Fruit fly (Drosophila melanogaster) whole organism, pupa: ENCODE measurements around the gene CG32564.

Experiments used
- CG10348 ChIP-seq: fragments of 200-800 bp; sonication (Bioruptor generic); IDR thresholded peaks from 2 replicates; pipeline ENCODE4 v1.3.6; 2022; ENCODE audit warnings: missing biosample characterization, missing genetic modification characterization
- CG12605 ChIP-seq: fragments of 200-800 bp; sonication (Bioruptor generic); IDR thresholded peaks from 2 replicates; pipeline ENCODE4 v1.3.6; 2022; ENCODE audit warnings: missing biosample characterization, missing genetic modification characterization
- CG13204 ChIP-seq: fragments of 200-800 bp; sonication (Bioruptor generic); optimal IDR thresholded peaks from 2 replicates; lab custom pipeline; 2018; ENCODE audit warnings: missing biosample characterization, mild to moderate bottlenecking, missing genetic modification characterization, moderate library complexity
- CG14655 ChIP-seq: fragments of 200-800 bp; sonication (Bioruptor generic); optimal IDR thresholded peaks from 3 replicates; lab custom pipeline; 2017; ENCODE audit warnings: mild to moderate bottlenecking, missing biosample characterization, missing genetic modification reagents, missing genetic modification characterization
- CG15710 ChIP-seq: fragments of 200-800 bp; sonication (Bioruptor generic); optimal IDR thresholded peaks from 2 replicates; lab custom pipeline; 2018; ENCODE audit warnings: missing biosample characterization, mild to moderate bottlenecking, missing genetic modification characterization, moderate library complexity
- CG17806 ChIP-seq: fragments of 200-800 bp; sonication (Bioruptor generic); optimal IDR thresholded peaks from 2 replicates; lab custom pipeline; 2018; ENCODE audit warnings: missing biosample characterization, mild to moderate bottlenecking, missing genetic modification characterization, moderate library complexity
- CG32121 ChIP-seq: fragments of 200-800 bp; sonication (Bioruptor generic); IDR thresholded peaks from 2 replicates; pipeline ENCODE4 v1.3.6; 2022; ENCODE audit warnings: missing biosample characterization, missing genetic modification characterization
- CG34367 ChIP-seq: fragments of 200-800 bp; sonication (Bioruptor generic); optimal IDR thresholded peaks from 2 replicates; lab custom pipeline; 2018; ENCODE audit warnings: missing biosample characterization, mild to moderate bottlenecking, missing genetic modification characterization
- CG4496 ChIP-seq: fragments of 200-800 bp; sonication (Bioruptor generic); IDR thresholded peaks from 3 replicates; pipeline ENCODE4 v1.3.6; 2022; ENCODE audit warnings: missing biosample characterization, missing genetic modification characterization
- CG8159 ChIP-seq: fragments of 200-800 bp; sonication (Bioruptor generic); optimal IDR thresholded peaks from 3 replicates; lab custom pipeline; 2018; ENCODE audit warnings: missing biosample characterization, mild to moderate bottlenecking, missing genetic modification characterization, moderate library complexity
- CG8301 ChIP-seq: fragments of 200-800 bp; sonication (Bioruptor generic); optimal IDR thresholded peaks from 2 replicates; lab custom pipeline; 2018; ENCODE audit warnings: missing biosample characterization, mild to moderate bottlenecking, missing genetic modification characterization
- CG9948 ChIP-seq: fragments of 200-800 bp; sonication (Bioruptor generic); optimal IDR thresholded peaks from 2 replicates; lab custom pipeline; 2018; ENCODE audit warnings: missing biosample characterization, mild to moderate bottlenecking, missing genetic modification characterization, moderate library complexity
- D1 ChIP-seq: fragments of 200-800 bp; sonication (Bioruptor generic); optimal IDR thresholded peaks from 2 replicates; lab custom pipeline; 2018; ENCODE audit warnings: missing biosample characterization, mild to moderate bottlenecking, missing genetic modification characterization, moderate library complexity
- EcR ChIP-seq: fragments of 200-800 bp; sonication (Bioruptor generic); optimal IDR thresholded peaks from 3 replicates; lab custom pipeline; 2019; ENCODE audit warnings: missing biosample characterization, missing genetic modification characterization, mild to moderate bottlenecking, moderate library complexity, missing genetic modification reagents
- Ets98B ChIP-seq: fragments of 200-800 bp; sonication (Bioruptor generic); IDR thresholded peaks from 2 replicates; pipeline ENCODE4 v1.3.6; 2022; ENCODE audit warnings: missing biosample characterization, missing genetic modification characterization
- Pif1A ChIP-seq: fragments of 200-800 bp; sonication (Bioruptor generic); optimal IDR thresholded peaks from 3 replicates; lab custom pipeline; 2016; ENCODE audit warnings: missing biosample characterization, missing genetic modification characterization
- Pif1B ChIP-seq: fragments of 200-800 bp; sonication (Bioruptor generic); optimal IDR thresholded peaks from 3 replicates; lab custom pipeline; 2016; ENCODE audit warnings: missing biosample characterization, missing genetic modification characterization
- Snoo ChIP-seq: fragments of 200-800 bp; sonication (Bioruptor generic); optimal IDR thresholded peaks from 3 replicates; lab custom pipeline; 2017; ENCODE audit warnings: missing biosample characterization, mild to moderate bottlenecking, missing genetic modification characterization, inconsistent platforms
- fd96Ca ChIP-seq: fragments of 200-800 bp; sonication (Bioruptor generic); IDR thresholded peaks from 3 replicates; pipeline ENCODE4 v1.3.6; 2022; ENCODE audit warnings: missing biosample characterization, missing genetic modification characterization
- gl ChIP-seq: fragments of 200-800 bp; sonication (Bioruptor generic); optimal IDR thresholded peaks from 2 replicates; lab custom pipeline; 2018; ENCODE audit warnings: missing biosample characterization, mild to moderate bottlenecking, missing genetic modification characterization
- rn ChIP-seq: fragments of 200-800 bp; sonication (Bioruptor generic); IDR thresholded peaks from 2 replicates; pipeline ENCODE4 v1.3.6; 2022; ENCODE audit warnings: missing biosample characterization, missing genetic modification characterization

Gene CG32564

DNA sequence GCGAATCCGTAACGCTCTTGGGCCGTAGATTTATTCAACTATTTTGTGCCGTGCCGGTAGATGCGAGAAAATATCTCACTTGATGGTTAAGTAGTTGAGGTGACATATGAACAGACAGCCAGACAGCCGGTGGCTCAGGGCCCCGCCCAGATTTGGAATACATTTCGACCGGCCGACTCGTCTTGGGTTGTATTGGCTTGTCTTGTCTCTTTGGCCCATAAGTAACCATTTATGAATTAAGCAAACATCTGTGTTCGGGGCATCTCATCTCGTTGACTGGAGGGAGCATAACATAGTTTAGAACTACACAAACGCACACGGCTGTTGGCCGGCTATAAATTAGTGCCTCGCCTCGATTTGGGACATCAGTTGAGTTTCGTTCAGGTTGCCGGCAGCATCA, at the start of gene CG32564:
Gene CG32564 (plus strand): TSS at position 362 of the 400 bp plus-strand sequence.
- no peak for TF ChIP-seq CG9948
- TF ChIP-seq EcR: no peak
- no peak for TF ChIP-seq Snoo (tag; lab: Kevin White, UChicago)
- no peak for TF ChIP-seq CG8301 (tag; lab: Kevin White, UChicago)
- TF ChIP-seq rn (GFP tag; lab: Robert Waterston, UW): no peak
- no peak for TF ChIP-seq Ets98B (GFP tag; lab: Robert Waterston, UW)
- TF ChIP-seq fd96Ca (GFP tag; lab: Robert Waterston, UW): no peak
- no peak for TF ChIP-seq CG13204 (GFP tag; lab: Kevin White, UChicago)
- no peak for TF ChIP-seq Pif1B (GFP tag; lab: Kevin White, UChicago)
- no peak for TF ChIP-seq gl
- no peak for TF ChIP-seq D1 (tag; lab: Kevin White, UChicago)

DNA sequence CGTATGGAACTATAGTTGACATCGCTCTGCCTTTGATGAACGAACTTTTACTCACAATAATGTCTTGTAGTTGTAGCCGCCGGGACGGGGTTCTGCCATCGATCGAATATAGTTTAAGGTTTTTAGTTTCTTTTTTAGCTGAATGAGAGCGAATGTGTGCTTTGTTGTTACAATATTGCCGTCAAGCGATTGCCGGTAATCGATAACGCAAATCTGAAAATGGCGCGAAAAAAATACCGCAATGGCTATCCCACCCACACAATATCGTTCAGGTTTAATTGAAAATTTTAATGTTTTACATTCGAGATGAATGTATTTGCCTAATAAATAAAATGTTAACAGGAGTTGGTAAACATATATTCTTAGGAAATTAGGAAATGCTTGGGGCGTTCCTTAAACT, 47.1 kb upstream of the CG32564 start, which contains the start of gene xmas:
Gene xmas (minus strand): TSS at position 191 of the 400 bp plus-strand sequence.
- TF ChIP-seq CG4496 (GFP tag; lab: Robert Waterston, UW) (no peak), CG15710 (tag; lab: Kevin White, UChicago) (no peak), CG34367 (no peak), CG10348 (GFP tag; lab: Robert Waterston, UW) (no peak), gl (no peak), CG8301 (tag; lab: Kevin White, UChicago) (no peak), CG14655 (no peak), CG32121 (GFP tag; lab: Robert Waterston, UW) (no peak), D1 (tag; lab: Kevin White, UChicago) (no peak), CG9948 (no peak), CG8159 (tag; lab: Kevin White, UChicago) (no peak), EcR (no peak), fd96Ca (GFP tag; lab: Robert Waterston, UW) (no peak), CG17806 (tag; lab: Kevin White, UChicago) (no peak), Ets98B (GFP tag; lab: Robert Waterston, UW) (no peak), Snoo (tag; lab: Kevin White, UChicago) (no peak), CG13204 (GFP tag; lab: Kevin White, UChicago) (no peak), Pif1A (no peak), Pif1B (GFP tag; lab: Kevin White, UChicago) (no peak), CG12605 (GFP tag; lab: Robert Waterston, UW) (no peak)

dm6 chrX:17159819-17160218, 46.4 kb upstream of the CG32564 start, which contains the start of gene baz:
Gene baz (plus strand): TSS chrX:17160006.
- TF ChIP-seq EcR (peak; percentile 15), CG8301 (tag; lab: Kevin White, UChicago) (no peak), Pif1A (no peak), Snoo (tag; lab: Kevin White, UChicago) (peak; percentile 5)
- TF ChIP-seq, all 21 proteins: peak for 2

DNA sequence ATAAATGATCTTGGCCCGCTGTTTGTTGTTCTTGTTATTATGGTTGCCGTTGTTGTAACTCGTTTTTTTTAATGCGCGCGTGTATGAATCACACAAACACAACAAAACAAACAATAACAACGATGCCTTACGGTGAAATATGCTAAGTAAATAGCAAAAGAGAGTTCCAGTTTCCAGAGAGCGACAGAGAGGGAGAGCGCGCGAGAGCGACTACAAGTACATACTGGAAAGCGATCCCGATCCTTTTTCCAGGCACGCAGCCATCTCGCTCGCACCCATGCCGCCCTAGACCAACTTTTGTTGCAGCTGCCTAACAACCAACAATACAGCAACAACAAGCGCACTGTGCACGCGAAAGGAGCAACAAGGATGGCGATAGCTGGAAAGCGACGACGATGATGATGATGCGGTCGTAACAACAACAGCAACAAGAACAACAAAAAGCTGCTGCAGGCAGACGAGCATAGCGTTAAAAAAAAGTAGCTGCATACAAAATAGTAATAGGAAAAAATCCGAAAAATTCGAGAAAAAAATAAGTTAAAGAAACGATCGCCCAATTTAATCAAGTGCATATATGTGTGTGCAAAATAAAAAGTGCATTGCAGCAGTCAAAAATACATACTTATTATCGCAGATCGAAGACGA, 45.7 kb upstream of the CG32564 start:
- TF ChIP-seq CG12605 (GFP tag; lab: Robert Waterston, UW): no peak
- peak; percentile 39 for TF ChIP-seq CG13204 (GFP tag; lab: Kevin White, UChicago)
- TF ChIP-seq CG4496 (GFP tag; lab: Robert Waterston, UW): peak; percentile 62; the same call in 2 of the 3 replicates

dm6 chrX:17162446-17163013, 43.7 kb upstream of the CG32564 start:
- TF ChIP-seq gl (no peak), Ets98B (GFP tag; lab: Robert Waterston, UW) (no peak), EcR (no peak), D1 (tag; lab: Kevin White, UChicago) (no peak), CG10348 (GFP tag; lab: Robert Waterston, UW) (no peak), CG9948 (no peak), CG17806 (tag; lab: Kevin White, UChicago) (no peak), Pif1B (GFP tag; lab: Kevin White, UChicago) (no peak), CG8159 (tag; lab: Kevin White, UChicago) (no peak), CG8301 (tag; lab: Kevin White, UChicago) (no peak), CG14655 (no peak)

dm6 chrX:17167304-17167703, 38.9 kb upstream of the CG32564 start:
- TF ChIP-seq fd96Ca (GFP tag; lab: Robert Waterston, UW): no peak
- no peak for TF ChIP-seq CG14655
- TF ChIP-seq CG10348 (GFP tag; lab: Robert Waterston, UW): no peak

dm6 chrX:17170484-17170944, 35.7 kb upstream of the CG32564 start:
- TF ChIP-seq CG13204 (GFP tag; lab: Kevin White, UChicago) (peak; percentile 35), Pif1A (peak; percentile 35), CG12605 (GFP tag; lab: Robert Waterston, UW) (peak; percentile 53; the same call in 1 of the 2 replicates), CG8301 (tag; lab: Kevin White, UChicago) (peak; percentile 54), Ets98B (GFP tag; lab: Robert Waterston, UW) (peak; percentile 79), Pif1B (GFP tag; lab: Kevin White, UChicago) (peak; percentile 56), EcR (peak; percentile 93), fd96Ca (GFP tag; lab: Robert Waterston, UW) (peak; percentile 69; the same call in 2 of the 3 replicates), Snoo (tag; lab: Kevin White, UChicago) (peak; percentile 47), CG15710 (tag; lab: Kevin White, UChicago) (peak; percentile 69), CG4496 (GFP tag; lab: Robert Waterston, UW) (peak; percentile 36; the same call in 1 of the 3 replicates), rn (GFP tag; lab: Robert Waterston, UW) (no peak), gl (no peak), CG9948 (peak; percentile 70), CG14655 (peak; percentile 82), CG32121 (GFP tag; lab: Robert Waterston, UW) (peak; percentile 79), D1 (tag; lab: Kevin White, UChicago) (no peak), CG34367 (peak; percentile 46), CG10348 (GFP tag; lab: Robert Waterston, UW) (no peak), CG8159 (tag; lab: Kevin White, UChicago) (peak; percentile 77), CG17806 (tag; lab: Kevin White, UChicago) (peak; percentile 67)
- TF ChIP-seq, all 21 proteins: peak for 17
